Worm (Caenorhabditis elegans) whole organism, mixed stage, embryonic: Measurements from ENCODE around the gene cpr-6.

ENCODE experiments used
- M03D4.4 ChIP-seq: sonication (generic microtip); optimal IDR thresholded peaks from 2 replicates; lab custom pipeline; 2017; ENCODE audit warnings: mild to moderate bottlenecking, missing genetic modification characterization, missing compliant biosample characterization
- bed-3 ChIP-seq: fragments of 200-800 bp; sonication (Bioruptor generic); optimal IDR thresholded peaks from 3 replicates; lab custom pipeline; 2018; ENCODE audit warnings: mild to moderate bottlenecking, missing genetic modification characterization, moderate library complexity, missing compliant biosample characterization
- blmp-1 ChIP-seq: fragments of 150-350 bp; optimal IDR thresholded peaks from 2 replicates; lab custom pipeline; 2014; ENCODE audit warnings: missing biosample characterization, missing genetic modification characterization
- ceh-39 ChIP-seq: fragments of 150-350 bp; optimal IDR thresholded peaks from 2 replicates; lab custom pipeline; 2014; ENCODE audit warnings: missing biosample characterization, missing genetic modification characterization
- ceh-43 ChIP-seq: fragments of 200-800 bp; sonication (Bioruptor generic); optimal IDR thresholded peaks from 2 replicates; lab custom pipeline; 2018; ENCODE audit warnings: mild to moderate bottlenecking, missing genetic modification characterization, moderate library complexity, missing compliant biosample characterization
- ceh-83 ChIP-seq: fragments of 200-800 bp; sonication (Bioruptor generic); optimal IDR thresholded peaks from 2 replicates; lab custom pipeline; 2018; ENCODE audit warnings: mild to moderate bottlenecking, missing genetic modification characterization, missing compliant biosample characterization
- ces-1 ChIP-seq: fragments of 150-350 bp; optimal IDR thresholded peaks from 2 replicates; lab custom pipeline; 2014; ENCODE audit warnings: missing biosample characterization, missing genetic modification reagents, missing genetic modification characterization
- cnd-1 ChIP-seq: fragments of 200-800 bp; sonication (Bioruptor generic); optimal IDR thresholded peaks from 2 replicates; lab custom pipeline; 2018; ENCODE audit warnings: mild to moderate bottlenecking, missing genetic modification characterization, missing compliant biosample characterization
- drap-1 ChIP-seq: fragments of 200-800 bp; sonication (Bioruptor generic); optimal IDR thresholded peaks from 3 replicates; lab custom pipeline; 2018; ENCODE audit warnings: mild to moderate bottlenecking, missing genetic modification characterization, missing compliant biosample characterization
- elt-1 ChIP-seq: sonication (generic microtip); optimal IDR thresholded peaks from 2 replicates; lab custom pipeline; 2017; ENCODE audit warnings: missing genetic modification characterization, mild to moderate bottlenecking, missing compliant biosample characterization, antibody characterized with exemption, moderate library complexity, borderline replicate concordance; ENCODE audit not compliant: insufficient read depth
- elt-3 ChIP-seq: fragments of 150-350 bp; optimal IDR thresholded peaks from 2 replicates; lab custom pipeline; 2014; ENCODE audit warnings: missing biosample characterization, missing genetic modification characterization
- flh-1 ChIP-seq: fragments of 200-800 bp; sonication (Bioruptor generic); optimal IDR thresholded peaks from 2 replicates; lab custom pipeline; 2018; ENCODE audit warnings: mild to moderate bottlenecking, missing genetic modification characterization, moderate library complexity, missing compliant biosample characterization
- ham-2 ChIP-seq: fragments of 200-800 bp; sonication (Bioruptor generic); optimal IDR thresholded peaks from 2 replicates; lab custom pipeline; 2018; ENCODE audit warnings: mild to moderate bottlenecking, missing genetic modification characterization, missing compliant biosample characterization
- hlh-1 ChIP-seq: fragments of 150-350 bp; optimal IDR thresholded peaks from 2 replicates; lab custom pipeline; 2014; ENCODE audit warnings: missing biosample characterization, missing genetic modification reagents, missing genetic modification characterization
- lin-13 ChIP-seq: fragments of 150-350 bp; optimal IDR thresholded peaks from 2 replicates; lab custom pipeline; 2014; ENCODE audit warnings: missing biosample characterization, missing genetic modification characterization
- lin-32 ChIP-seq: fragments of 200-800 bp; sonication (Bioruptor generic); optimal IDR thresholded peaks from 2 replicates; lab custom pipeline; 2018; ENCODE audit warnings: mild to moderate bottlenecking, missing genetic modification characterization, missing compliant biosample characterization
- mab-5 ChIP-seq: fragments of 150-350 bp; optimal IDR thresholded peaks from 2 replicates; lab custom pipeline; 2014; ENCODE audit warnings: missing biosample characterization, missing genetic modification characterization
- mep-1 ChIP-seq: fragments of 150-350 bp; optimal IDR thresholded peaks from 2 replicates; lab custom pipeline; 2017; ENCODE audit warnings: missing biosample characterization, missing genetic modification reagents, missing genetic modification characterization, inconsistent platforms
- mls-2 ChIP-seq: sonication (generic microtip); optimal IDR thresholded peaks from 2 replicates; lab custom pipeline; 2016; ENCODE audit warnings: mild to moderate bottlenecking, missing genetic modification characterization, moderate library complexity, missing compliant biosample characterization
- nhr-12 ChIP-seq: fragments of 150-350 bp; optimal IDR thresholded peaks from 2 replicates; lab custom pipeline; 2014; ENCODE audit warnings: missing biosample characterization, missing genetic modification characterization
- nhr-2 ChIP-seq: fragments of 150-350 bp; optimal IDR thresholded peaks from 2 replicates; lab custom pipeline; 2014; ENCODE audit warnings: missing biosample characterization, missing genetic modification characterization
- nhr-28 ChIP-seq: fragments of 150-350 bp; optimal IDR thresholded peaks from 2 replicates; lab custom pipeline; 2014; ENCODE audit warnings: missing biosample characterization, missing genetic modification characterization
- nhr-76 ChIP-seq: sonication (generic microtip); optimal IDR thresholded peaks from 2 replicates; lab custom pipeline; 2017; ENCODE audit warnings: missing biosample characterization, missing genetic modification characterization
- pha-4 ChIP-seq: fragments of 150-350 bp; optimal IDR thresholded peaks from 2 replicates; lab custom pipeline; 2018; ENCODE audit warnings: missing biosample characterization, missing genetic modification reagents, missing genetic modification characterization
- sem-2 ChIP-seq: fragments of 200-800 bp; sonication (Bioruptor generic); optimal IDR thresholded peaks from 2 replicates; lab custom pipeline; 2018; ENCODE audit warnings: mild to moderate bottlenecking, missing genetic modification characterization, missing compliant biosample characterization
- snpc-4 ChIP-seq: fragments of 150-350 bp; optimal IDR thresholded peaks from 2 replicates; lab custom pipeline; 2014; ENCODE audit warnings: missing biosample characterization, missing genetic modification characterization
- sptf-1 ChIP-seq: sonication (generic microtip); optimal IDR thresholded peaks from 2 replicates; lab custom pipeline; 2017; ENCODE audit warnings: mild to moderate bottlenecking, missing genetic modification characterization, moderate library complexity, missing compliant biosample characterization
- unc-120 ChIP-seq: sonication (generic microtip); optimal IDR thresholded peaks from 2 replicates; lab custom pipeline; 2017; ENCODE audit warnings: missing genetic modification characterization, missing compliant biosample characterization; ENCODE audit not compliant: poor library complexity, severe bottlenecking
- unc-39 ChIP-seq: fragments of 150-350 bp; optimal IDR thresholded peaks from 2 replicates; lab custom pipeline; 2014; ENCODE audit warnings: missing biosample characterization, missing genetic modification characterization
- unc-62 ChIP-seq: fragments of 150-350 bp; optimal IDR thresholded peaks from 2 replicates; lab custom pipeline; 2014; ENCODE audit warnings: missing biosample characterization, missing genetic modification reagents, missing genetic modification characterization
- zip-8 ChIP-seq: fragments of 150-350 bp; optimal IDR thresholded peaks from 2 replicates; lab custom pipeline; 2014; ENCODE audit warnings: missing biosample characterization, missing genetic modification characterization
- ztf-11 ChIP-seq: fragments of 150-350 bp; optimal IDR thresholded peaks from 2 replicates; lab custom pipeline; 2014; ENCODE audit warnings: missing biosample characterization, missing genetic modification characterization

cpr-6 gene

ce11 chrX:6641509-6641908 is 34.5 kb downstream of the cpr-6 start:
- TF ChIP-seq ceh-39 (tag; lab: Kevin White, UChicago) (no peak), elt-3 (no peak), mls-2 (tag; lab: Kevin White, UChicago) (no peak), ham-2 (no peak), nhr-12 (tag; lab: Kevin White, UChicago) (no peak), unc-39 (tag; lab: Kevin White, UChicago) (no peak), lin-13 (tag; lab: Kevin White, UChicago) (no peak), ceh-83 (GFP tag; lab: Kevin White, UChicago) (no peak), sem-2 (GFP tag; lab: Kevin White, UChicago) (no peak), nhr-2 (tag; lab: Kevin White, UChicago) (no peak), bed-3 (no peak), ztf-11 (tag; lab: Kevin White, UChicago) (no peak), unc-120 (tag; lab: Kevin White, UChicago) (no peak)

DNA sequence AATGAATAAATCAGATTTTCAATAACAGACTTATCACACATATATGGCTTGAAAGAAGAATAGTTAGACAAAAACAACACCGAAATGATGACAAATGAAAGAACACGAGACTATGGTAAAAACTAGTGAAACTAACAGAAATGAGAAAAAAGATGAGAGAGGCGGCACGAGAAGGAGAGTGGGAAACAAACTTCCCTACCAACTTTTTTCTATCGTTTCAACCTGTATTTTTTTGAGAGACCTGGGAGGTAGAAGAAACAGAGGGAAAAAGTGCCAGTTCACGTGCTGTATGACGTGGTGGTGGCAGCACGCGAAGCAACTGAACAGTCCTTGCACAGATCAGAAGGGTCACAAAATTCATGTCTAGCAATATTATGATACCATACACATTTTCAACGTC is 35.8 kb downstream of the cpr-6 start:
- TF ChIP-seq zip-8 (tag; lab: Kevin White, UChicago), result no peak
- TF ChIP-seq snpc-4 (tag; lab: Kevin White, UChicago), result no peak
- no peak for TF ChIP-seq nhr-12 (tag; lab: Kevin White, UChicago)
- TF ChIP-seq cnd-1 (tag; lab: Kevin White, UChicago), result no peak
- TF ChIP-seq blmp-1, result no peak
- no peak for TF ChIP-seq pha-4 (tag; lab: Kevin White, UChicago)
- TF ChIP-seq unc-62, result no peak
- no peak for TF ChIP-seq mep-1 (tag; lab: Kevin White, UChicago)

DNA sequence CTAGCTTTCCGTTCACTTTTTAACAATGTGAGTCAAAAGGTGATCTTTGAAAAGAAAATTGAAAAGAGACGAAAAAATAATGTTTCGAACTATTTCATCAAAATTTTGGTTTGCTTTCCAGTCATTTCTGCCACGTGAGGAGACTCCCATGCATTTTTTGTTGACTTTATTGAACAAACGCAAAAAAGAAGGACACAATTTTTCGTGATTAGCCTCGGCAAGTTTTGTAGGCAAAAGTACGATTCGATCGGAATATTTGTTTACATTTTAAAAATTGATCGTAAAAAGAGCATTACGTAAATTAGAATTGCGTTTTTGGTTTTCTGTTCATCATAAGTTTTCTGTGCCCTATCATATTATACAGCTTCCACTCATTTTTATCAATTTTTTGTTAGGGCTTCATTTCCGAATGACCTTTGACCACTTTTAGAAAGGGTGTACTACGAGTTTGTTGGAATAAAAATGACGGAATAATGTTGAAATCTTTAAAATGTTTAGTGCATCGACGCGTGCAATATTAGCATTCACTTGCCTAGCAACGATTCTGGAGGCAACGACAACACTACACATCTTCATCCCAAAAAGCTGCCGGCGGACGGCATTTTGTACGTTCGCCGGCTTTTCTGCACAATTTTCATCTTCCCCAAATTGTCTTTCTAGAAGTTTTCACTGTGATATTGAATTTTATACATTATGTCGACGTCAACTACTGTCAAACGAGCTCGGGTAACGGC is 38.1 kb downstream of the cpr-6 start, which contains the start of gene C56E10.3:
Gene C56E10.3, plus strand, starts transcription at position 684 of the 734 bp plus-strand sequence.
- TF ChIP-seq snpc-4 (tag; lab: Kevin White, UChicago) (no peak), ceh-39 (tag; lab: Kevin White, UChicago) (no peak), unc-120 (tag; lab: Kevin White, UChicago) (no peak), nhr-12 (tag; lab: Kevin White, UChicago) (no peak), M03D4.4 (no peak), lin-13 (tag; lab: Kevin White, UChicago) (no peak), nhr-28 (tag; lab: Kevin White, UChicago) (no peak), bed-3 (no peak), drap-1 (GFP tag; lab: Kevin White, UChicago) (no peak), nhr-76 (tag; lab: Kevin White, UChicago) (no peak), unc-62 (no peak), lin-32 (GFP tag; lab: Kevin White, UChicago) (no peak), blmp-1 (no peak), ztf-11 (tag; lab: Kevin White, UChicago) (no peak), sptf-1 (tag; lab: Kevin White, UChicago) (no peak), elt-3 (no peak), ceh-83 (GFP tag; lab: Kevin White, UChicago) (no peak), hlh-1 (tag; lab: Kevin White, UChicago) (no peak), mls-2 (tag; lab: Kevin White, UChicago) (no peak), zip-8 (tag; lab: Kevin White, UChicago) (no peak)

ce11 chrX:6646387-6647061 is 39.5 kb downstream of the cpr-6 start:
- no peak for TF ChIP-seq M03D4.4
- TF ChIP-seq mls-2 (tag; lab: Kevin White, UChicago), result no peak
- TF ChIP-seq mab-5 (tag; lab: Kevin White, UChicago), result no peak
- no peak for TF ChIP-seq unc-120 (tag; lab: Kevin White, UChicago)
- no peak for TF ChIP-seq lin-32 (GFP tag; lab: Kevin White, UChicago)
- TF ChIP-seq ztf-11 (tag; lab: Kevin White, UChicago), result no peak
- no peak for TF ChIP-seq elt-1

- TF ChIP-seq flh-1 (no peak), cnd-1 (tag; lab: Kevin White, UChicago) (no peak), nhr-28 (tag; lab: Kevin White, UChicago) (no peak), ceh-43 (GFP tag; lab: Kevin White, UChicago) (no peak), snpc-4 (tag; lab: Kevin White, UChicago) (no peak), nhr-12 (tag; lab: Kevin White, UChicago) (no peak), unc-120 (tag; lab: Kevin White, UChicago) (no peak), hlh-1 (tag; lab: Kevin White, UChicago) (no peak), ceh-83 (GFP tag; lab: Kevin White, UChicago) (no peak), blmp-1 (no peak), ham-2 (no peak), lin-13 (tag; lab: Kevin White, UChicago) (no peak), drap-1 (GFP tag; lab: Kevin White, UChicago) (no peak), ces-1 (GFP tag; lab: Kevin White, UChicago) (no peak), sptf-1 (tag; lab: Kevin White, UChicago) (no peak), mls-2 (tag; lab: Kevin White, UChicago) (no peak)
Measured at ce11 chrX:6649573-6649972, 42.6 kb downstream of the cpr-6 start.
